Fruit fly (Drosophila melanogaster) whole organism, embryonic: ENCODE data around the gene orb.

ENCODE experiments used
- Adf1 ChIP-seq: fragments of 200-800 bp; sonication (Bioruptor generic); IDR thresholded peaks from 2 replicates; pipeline ENCODE4 v1.3.6; 2022; ENCODE audit warnings: missing biosample characterization, missing genetic modification characterization
- BEAF-32 ChIP-seq: fragments of 200-800 bp; sonication (Bioruptor generic); optimal IDR thresholded peaks from 3 replicates; lab custom pipeline; 2017; ENCODE audit warnings: missing biosample characterization, missing genetic modification characterization, mild to moderate bottlenecking, moderate library complexity, missing genetic modification reagents
- Blimp-1 ChIP-seq: fragments of 200-800 bp; sonication (Bioruptor generic); optimal IDR thresholded peaks from 3 replicates; lab custom pipeline; 2018; ENCODE audit warnings: missing biosample characterization, missing genetic modification characterization, mild to moderate bottlenecking, moderate library complexity, missing genetic modification reagents
- CG12155 ChIP-seq: fragments of 200-800 bp; sonication (Bioruptor generic); optimal IDR thresholded peaks from 3 replicates; lab custom pipeline; 2016; ENCODE audit warnings: missing biosample characterization, missing genetic modification characterization
- CG14050 ChIP-seq: fragments of 200-800 bp; sonication (Bioruptor generic); IDR thresholded peaks from 3 replicates; pipeline ENCODE4 v1.3.6; 2022; ENCODE audit warnings: missing biosample characterization, missing genetic modification characterization
- CG16779 ChIP-seq: fragments of 200-800 bp; sonication (Bioruptor generic); IDR thresholded peaks from 2 replicates; pipeline ENCODE4 v1.3.6; 2022; ENCODE audit warnings: missing biosample characterization, missing genetic modification characterization
- CG17385 ChIP-seq: fragments of 200-800 bp; sonication (Bioruptor generic); optimal IDR thresholded peaks from 3 replicates; lab custom pipeline; 2018; ENCODE audit warnings: missing biosample characterization, mild to moderate bottlenecking, missing genetic modification characterization
- CG17612 ChIP-seq: fragments of 200-800 bp; sonication (Bioruptor generic); IDR thresholded peaks from 2 replicates; pipeline ENCODE4 v1.3.6; 2022; ENCODE audit warnings: missing biosample characterization, missing genetic modification characterization
- CG1832 ChIP-seq: fragments of 200-800 bp; sonication (Bioruptor generic); optimal IDR thresholded peaks from 2 replicates; lab custom pipeline; 2017; ENCODE audit warnings: missing biosample characterization, mild to moderate bottlenecking, missing genetic modification characterization, inconsistent platforms
- CG2712 ChIP-seq: fragments of 200-800 bp; optimal IDR thresholded peaks from 3 replicates; lab custom pipeline; 2019; ENCODE audit warnings: missing biosample characterization, mild to moderate bottlenecking, missing genetic modification characterization, moderate library complexity
- CG43689 ChIP-seq: fragments of 200-800 bp; sonication (Bioruptor generic); IDR thresholded peaks from 2 replicates; pipeline ENCODE4 v1.3.6; 2022; ENCODE audit warnings: missing biosample characterization, missing genetic modification characterization
- CG5953 ChIP-seq: fragments of 200-800 bp; sonication (Bioruptor generic); IDR thresholded peaks from 2 replicates; pipeline ENCODE4 v1.3.6; 2022; ENCODE audit warnings: missing biosample characterization, missing genetic modification characterization
- CG6683 ChIP-seq: fragments of 200-800 bp; sonication (Bioruptor generic); optimal IDR thresholded peaks from 2 replicates; lab custom pipeline; 2017; ENCODE audit warnings: missing biosample characterization, mild to moderate bottlenecking, missing genetic modification characterization, missing genetic modification reagents
- CG9817 ChIP-seq: fragments of 200-800 bp; sonication (Bioruptor generic); optimal IDR thresholded peaks from 2 replicates; lab custom pipeline; 2018; ENCODE audit warnings: missing biosample characterization, mild to moderate bottlenecking, missing genetic modification characterization, moderate library complexity
- CG9932 ChIP-seq: fragments of 200-800 bp; sonication (Bioruptor generic); IDR thresholded peaks from 2 replicates; pipeline ENCODE4 v1.3.6; 2022; ENCODE audit warnings: missing biosample characterization, missing genetic modification characterization
- Dll ChIP-seq: fragments of 200-800 bp; sonication (Bioruptor generic); IDR thresholded peaks from 4 replicates; pipeline ENCODE4 v1.3.6; 2022; ENCODE audit warnings: missing biosample characterization, missing genetic modification characterization; ENCODE audit not compliant: partially characterized antibody
- Doc3 ChIP-seq: fragments of 200-800 bp; sonication (Bioruptor generic); IDR thresholded peaks from 3 replicates; pipeline ENCODE4 v1.3.6; 2022; ENCODE audit warnings: missing biosample characterization, missing genetic modification characterization; ENCODE audit not compliant: partially characterized antibody
- Ets97D ChIP-seq: fragments of 200-800 bp; sonication (Bioruptor generic); optimal IDR thresholded peaks from 3 replicates; lab custom pipeline; 2016; ENCODE audit warnings: missing biosample characterization, missing genetic modification characterization
- HHEX ChIP-seq: fragments of 200-800 bp; sonication (Bioruptor generic); optimal IDR thresholded peaks from 3 replicates; lab custom pipeline; 2017; ENCODE audit warnings: missing biosample characterization, mild to moderate bottlenecking, missing genetic modification characterization, missing genetic modification reagents
- HLH3B ChIP-seq: fragments of 200-800 bp; sonication (Bioruptor generic); IDR thresholded peaks from 2 replicates; pipeline ENCODE4 v1.3.6; 2022; ENCODE audit warnings: missing biosample characterization, missing genetic modification characterization
- Hey ChIP-seq: fragments of 200-800 bp; sonication (Bioruptor generic); optimal IDR thresholded peaks from 3 replicates; lab custom pipeline; 2018; ENCODE audit warnings: missing biosample characterization, mild to moderate bottlenecking, missing genetic modification characterization
- Med ChIP-seq: fragments of 200-800 bp; sonication (Bioruptor generic); peaks from one replicate; lab custom pipeline; 2016; ENCODE audit warnings: missing biosample characterization, missing genetic modification characterization, mild to moderate bottlenecking, inconsistent platforms, moderate library complexity
- Meics ChIP-seq: fragments of 200-800 bp; sonication (Bioruptor generic); optimal IDR thresholded peaks from 2 replicates; lab custom pipeline; 2017; ENCODE audit warnings: missing biosample characterization, mild to moderate bottlenecking, missing genetic modification characterization
- Pdp1 ChIP-seq, 2 experiments: fragments of 200-800 bp; sonication (Bioruptor generic); optimal IDR thresholded peaks; 3 replicates each; lab custom pipeline; 2016; ENCODE audit warnings: missing biosample characterization in 2 of 2, missing genetic modification characterization in 2 of 2, mild to moderate bottlenecking in 1 of 2, moderate library complexity in 1 of 2
- Rfx ChIP-seq: fragments of 200-800 bp; sonication (Bioruptor generic); IDR thresholded peaks from 2 replicates; pipeline ENCODE4 v1.3.6; 2022; ENCODE audit warnings: missing biosample characterization, missing genetic modification characterization
- Vsx1 ChIP-seq: fragments of 200-800 bp; sonication (Bioruptor generic); optimal IDR thresholded peaks from 2 replicates; lab custom pipeline; 2017; ENCODE audit warnings: missing biosample characterization, mild to moderate bottlenecking, missing genetic modification characterization, missing genetic modification reagents
- Xbp1 ChIP-seq: fragments of 200-800 bp; sonication (Bioruptor generic); optimal IDR thresholded peaks from 3 replicates; lab custom pipeline; 2016; ENCODE audit warnings: missing biosample characterization, mild to moderate bottlenecking, missing genetic modification characterization
- ara ChIP-seq: fragments of 200-800 bp; sonication (Bioruptor generic); IDR thresholded peaks from 2 replicates; pipeline ENCODE4 v1.3.6; 2022; ENCODE audit warnings: missing biosample characterization, missing genetic modification characterization
- bigmax ChIP-seq: fragments of 200-800 bp; sonication (Bioruptor generic); optimal IDR thresholded peaks from 2 replicates; lab custom pipeline; 2018; ENCODE audit warnings: missing biosample characterization, mild to moderate bottlenecking, missing genetic modification characterization
- caup ChIP-seq: fragments of 200-800 bp; sonication (Bioruptor generic); optimal IDR thresholded peaks from 3 replicates; lab custom pipeline; 2017; ENCODE audit warnings: missing biosample characterization, mild to moderate bottlenecking, missing genetic modification characterization, moderate library complexity; ENCODE audit not compliant: severe bottlenecking
- chif ChIP-seq, 2 experiments: fragments of 200-800 bp; sonication (Bioruptor generic); optimal IDR thresholded peaks; 3 replicates each; lab custom pipeline; 2016; ENCODE audit warnings: missing biosample characterization in 2 of 2, missing genetic modification characterization in 2 of 2
- cwo ChIP-seq: fragments of 200-800 bp; sonication (Bioruptor generic); optimal IDR thresholded peaks from 3 replicates; lab custom pipeline; 2017; ENCODE audit warnings: missing biosample characterization, missing genetic modification characterization, mild to moderate bottlenecking, moderate library complexity, missing genetic modification reagents
- dm ChIP-seq: fragments of 200-800 bp; sonication (Bioruptor generic); optimal IDR thresholded peaks from 3 replicates; lab custom pipeline; 2016; ENCODE audit warnings: missing biosample characterization, missing genetic modification characterization
- dmrt11E ChIP-seq: fragments of 200-800 bp; sonication (Bioruptor generic); optimal IDR thresholded peaks from 3 replicates; lab custom pipeline; 2018; ENCODE audit warnings: missing biosample characterization, mild to moderate bottlenecking, missing genetic modification characterization, moderate library complexity
- eve ChIP-seq, 2 experiments: fragments of >200 bp; optimal IDR thresholded peaks; 2 replicates each; lab custom pipeline; 2017; ENCODE audit warnings: missing biosample characterization in 2 of 2, missing genetic modification characterization in 2 of 2
- eyg ChIP-seq: fragments of 200-800 bp; sonication (Bioruptor generic); optimal IDR thresholded peaks from 3 replicates; lab custom pipeline; 2016; ENCODE audit warnings: missing biosample characterization, missing genetic modification characterization
- gem ChIP-seq: fragments of 200-800 bp; sonication (Bioruptor generic); optimal IDR thresholded peaks from 2 replicates; lab custom pipeline; 2019; ENCODE audit warnings: missing biosample characterization, mild to moderate bottlenecking, missing genetic modification characterization, moderate library complexity
- grau ChIP-seq: fragments of 200-800 bp; optimal IDR thresholded peaks from 3 replicates; lab custom pipeline; 2019; ENCODE audit warnings: missing biosample characterization, mild to moderate bottlenecking, missing genetic modification characterization, moderate library complexity
- hkb ChIP-seq, 2 experiments: fragments of 200-800 bp in 1 of 2; fragments of >200 bp in 1 of 2; sonication (Bioruptor generic) in 1 of 2; IDR thresholded peaks in 1 of 2; optimal IDR thresholded peaks in 1 of 2; 2 replicates each; pipeline versions ENCODE4 v1.3.6 to Lab custom; 2017 to 2022; ENCODE audit warnings: missing biosample characterization in 1 of 2, missing genetic modification characterization in 1 of 2
- jing ChIP-seq: fragments of 200-800 bp; sonication (Bioruptor generic); optimal IDR thresholded peaks from 2 replicates; lab custom pipeline; 2018; ENCODE audit warnings: missing biosample characterization, mild to moderate bottlenecking, missing genetic modification characterization
- lab ChIP-seq: fragments of 200-800 bp; sonication (Bioruptor generic); optimal IDR thresholded peaks from 3 replicates; lab custom pipeline; 2017; ENCODE audit warnings: missing biosample characterization, missing genetic modification characterization, mild to moderate bottlenecking, moderate library complexity, missing genetic modification reagents
- lmd ChIP-seq: fragments of 200-800 bp; sonication (Bioruptor generic); IDR thresholded peaks from 2 replicates; pipeline ENCODE4 v1.3.6; 2022; ENCODE audit warnings: missing biosample characterization, missing genetic modification characterization
- lola ChIP-seq, 3 experiments: fragments of >200 bp in 2 of 3; fragments of 200-800 bp in 1 of 3; sonication (Bioruptor generic) in 1 of 3; optimal IDR thresholded peaks; 2 replicates each; lab custom pipeline; 2017 to 2019; ENCODE audit warnings: missing biosample characterization in 3 of 3, missing genetic modification characterization in 3 of 3, mild to moderate bottlenecking in 1 of 3, moderate library complexity in 1 of 3
- pros ChIP-seq: fragments of 200-800 bp; sonication (Bioruptor generic); optimal IDR thresholded peaks from 3 replicates; lab custom pipeline; 2019; ENCODE audit warnings: missing biosample characterization, mild to moderate bottlenecking, missing genetic modification characterization, moderate library complexity
- row ChIP-seq: fragments of 200-800 bp; sonication (Bioruptor generic); IDR thresholded peaks from 3 replicates; pipeline ENCODE4 v1.3.6; 2022; ENCODE audit warnings: missing biosample characterization, missing genetic modification characterization
- sens-2 ChIP-seq: fragments of 200-800 bp; sonication (Bioruptor generic); IDR thresholded peaks from 2 replicates; pipeline ENCODE4 v1.3.6; 2022; ENCODE audit warnings: missing biosample characterization, missing genetic modification characterization
- slbo ChIP-seq: fragments of 200-800 bp; sonication (Bioruptor generic); IDR thresholded peaks from 2 replicates; pipeline ENCODE4 v1.3.6; 2022; ENCODE audit warnings: missing biosample characterization, missing genetic modification characterization
- yki ChIP-seq: fragments of >200 bp; optimal IDR thresholded peaks from 3 replicates; lab custom pipeline; 2018

orb gene

DNA sequence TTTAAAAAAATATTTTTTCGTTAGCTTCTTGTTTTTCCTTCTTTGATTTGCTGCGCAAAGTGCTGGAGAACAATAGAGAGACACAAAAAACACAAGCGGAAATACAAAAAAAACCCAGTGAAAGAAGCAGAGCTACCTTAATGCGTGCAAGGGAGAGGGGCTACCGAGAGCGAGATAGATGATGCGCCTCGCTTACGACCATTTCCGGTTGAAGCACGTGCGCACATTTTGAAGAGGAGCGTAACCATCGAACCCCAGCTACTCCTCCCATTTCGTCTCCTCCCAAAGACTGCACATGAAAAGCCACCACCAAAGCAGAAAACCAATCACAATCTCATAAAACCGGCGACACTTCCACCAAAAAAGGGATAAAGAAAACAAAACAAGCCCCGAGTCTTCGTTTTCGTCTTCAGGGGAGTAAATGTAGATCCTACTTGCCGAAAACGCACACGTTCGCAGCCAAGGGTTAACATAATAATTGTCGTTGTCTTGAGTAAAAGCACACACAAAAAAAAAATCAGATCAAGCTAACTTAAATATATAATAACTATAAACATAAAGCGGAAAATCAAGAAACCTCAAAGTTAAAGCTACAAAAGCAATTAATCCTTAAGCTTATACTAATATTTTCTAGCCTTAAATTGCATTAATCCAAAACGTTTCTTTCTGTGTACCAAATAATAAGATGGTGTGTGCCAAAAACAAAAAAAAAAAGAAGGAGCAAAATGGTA, 16.6 kb upstream of the orb start (continued):
- TF ChIP-seq dm (GFP tag; lab: Kevin White, UChicago) (peak; percentile 0), CG2712 (tag; lab: Kevin White, UChicago) (peak; percentile 69), ara (no peak), eyg (GFP tag; lab: Kevin White, UChicago) (no peak), Blimp-1 (GFP tag; lab: Kevin White, UChicago) (peak; percentile 51), row (GFP tag; lab: Robert Waterston, UW) (peak; percentile 46; the same call in 1 of the 3 replicates), CG17612 (no peak), sens-2 (GFP tag; lab: Robert Waterston, UW) (no peak), CG5953 (GFP tag; lab: Robert Waterston, UW) (0 out of 2 replicates have a peak, but pooled peaks have one; percentile 6), CG9817 (tag; lab: Kevin White, UChicago) (no peak), Adf1 (no peak; the same call in 1 of the 2 replicates), Doc3 (GFP tag; lab: Robert Waterston, UW) (no peak), slbo (GFP tag; lab: Robert Waterston, UW) (0 out of 2 replicates have a peak, but pooled peaks have one; percentile 24), CG6683 (GFP tag; lab: Kevin White, UChicago) (no peak), Ets97D (GFP tag; lab: Kevin White, UChicago) (peak; percentile 83), CG16779 (no peak), dmrt11E (tag; lab: Kevin White, UChicago) (peak; percentile 81), lola (GFP tag; optimal IDR thresholded peaks at IDR 0.05; lab: Kevin White, UChicago) (peak in 1 of 3 experiments; percentile 60), CG12155 (no peak), Med (GFP tag; lab: Kevin White, UChicago) (peak; percentile 61), pros (GFP tag; lab: Kevin White, UChicago) (peak; percentile 21), chif (GFP tag; optimal IDR thresholded peaks at IDR 0.05; lab: Kevin White, UChicago) (peak in 1 of 2 experiments; percentile 49), Dll (GFP tag; lab: Robert Waterston, UW) (no peak), Pdp1 (GFP tag; optimal IDR thresholded peaks at IDR 0.05; lab: Kevin White, UChicago) (no peak), cwo (GFP tag; lab: Kevin White, UChicago) (peak; percentile 56), bigmax (GFP tag; lab: Kevin White, UChicago) (no peak), Hey (tag; lab: Kevin White, UChicago) (peak; percentile 8), Rfx (peak; percentile 54; the same call in 1 of the 2 replicates), grau (tag; lab: Kevin White, UChicago) (peak; percentile 14), HLH3B (GFP tag; lab: Robert Waterston, UW) (no peak; the same call in 1 of the 2 replicates), jing (no peak), Xbp1 (peak; percentile 38), gem (tag; lab: Kevin White, UChicago) (peak; percentile 72), CG43689 (GFP tag; lab: Robert Waterston, UW) (no peak), CG1832 (GFP tag; lab: Kevin White, UChicago) (peak; percentile 70), CG9932 (no peak), lab (peak; percentile 58), BEAF-32 (no peak), lmd (GFP tag; lab: Robert Waterston, UW) (no peak), hkb (optimal IDR thresholded peaks at IDR 0.05; lab: Kevin White, UChicago) (no peak), hkb (GFP tag; IDR thresholded peaks at IDR 0.05; lab: Robert Waterston, UW) (peak; percentile 20; the same call in 1 of the 2 replicates), yki (no peak), caup (peak; percentile 13), CG17385 (GFP tag; lab: Kevin White, UChicago) (peak; percentile 61), eve (GFP tag; optimal IDR thresholded peaks at IDR 0.05; lab: Kevin White, UChicago) (peak in 1 of 2 experiments; percentile 47), HHEX (GFP tag; lab: Kevin White, UChicago) (peak; percentile 50), Meics (GFP tag; lab: Kevin White, UChicago) (peak; percentile 24), Vsx1 (peak; percentile 18), CG14050 (no peak)
